Fruit fly (Drosophila melanogaster) whole organism, embryonic: ENCODE data around the gene crol.

Experiments used
- Ada2b ChIP-seq: fragments of 200-800 bp; sonication (Bioruptor generic); IDR thresholded peaks from 2 replicates; pipeline ENCODE4 v1.3.6; 2022; ENCODE audit warnings: missing biosample characterization, missing genetic modification characterization
- Adf1 ChIP-seq: fragments of 200-800 bp; sonication (Bioruptor generic); IDR thresholded peaks from 2 replicates; pipeline ENCODE4 v1.3.6; 2022; ENCODE audit warnings: missing biosample characterization, missing genetic modification characterization
- BEAF-32 ChIP-seq: fragments of 200-800 bp; sonication (Bioruptor generic); optimal IDR thresholded peaks from 3 replicates; lab custom pipeline; 2017; ENCODE audit warnings: missing biosample characterization, missing genetic modification characterization, mild to moderate bottlenecking, moderate library complexity, missing genetic modification reagents
- CG10274 ChIP-seq: fragments of 200-800 bp; sonication (Bioruptor generic); optimal IDR thresholded peaks from 3 replicates; lab custom pipeline; 2017; ENCODE audit warnings: missing biosample characterization, mild to moderate bottlenecking, missing genetic modification characterization
- CG10654 ChIP-seq: fragments of 200-800 bp; sonication (Bioruptor generic); optimal IDR thresholded peaks from 2 replicates; lab custom pipeline; 2016; ENCODE audit warnings: missing biosample characterization, missing genetic modification characterization
- CG12391 ChIP-seq: fragments of 200-800 bp; sonication (Bioruptor generic); optimal IDR thresholded peaks from 3 replicates; lab custom pipeline; 2018; ENCODE audit warnings: missing biosample characterization, mild to moderate bottlenecking, missing genetic modification characterization, moderate library complexity
- CG12769 ChIP-seq: fragments of 200-800 bp; sonication (Bioruptor generic); optimal IDR thresholded peaks from 2 replicates; lab custom pipeline; 2019; ENCODE audit warnings: missing biosample characterization, mild to moderate bottlenecking, missing genetic modification characterization, moderate library complexity
- CG13424 ChIP-seq: fragments of 200-800 bp; sonication (Bioruptor generic); optimal IDR thresholded peaks from 2 replicates; lab custom pipeline; 2019; ENCODE audit warnings: missing biosample characterization, mild to moderate bottlenecking, missing genetic modification characterization, moderate library complexity
- CG13775 ChIP-seq: fragments of 200-800 bp; sonication (Bioruptor generic); optimal IDR thresholded peaks from 3 replicates; lab custom pipeline; 2017; ENCODE audit warnings: missing biosample characterization, mild to moderate bottlenecking, missing genetic modification characterization
- CG15514 ChIP-seq: fragments of 200-800 bp; sonication (Bioruptor generic); optimal IDR thresholded peaks from 3 replicates; lab custom pipeline; 2017; ENCODE audit warnings: missing biosample characterization, missing genetic modification characterization, mild to moderate bottlenecking, moderate library complexity, missing genetic modification reagents
- CG15601 ChIP-seq: fragments of 200-800 bp; sonication (Bioruptor generic); optimal IDR thresholded peaks from 3 replicates; lab custom pipeline; 2019; ENCODE audit warnings: missing biosample characterization, mild to moderate bottlenecking, missing genetic modification characterization, moderate library complexity
- CG18262 ChIP-seq: fragments of 200-800 bp; optimal IDR thresholded peaks from 3 replicates; lab custom pipeline; 2019; ENCODE audit warnings: missing biosample characterization, mild to moderate bottlenecking, missing genetic modification characterization, moderate library complexity
- CG18764 ChIP-seq: fragments of 200-800 bp; sonication (Bioruptor generic); optimal IDR thresholded peaks from 3 replicates; lab custom pipeline; 2016; ENCODE audit warnings: missing biosample characterization, missing genetic modification characterization
- CG30431 ChIP-seq: fragments of 200-800 bp; sonication (Bioruptor generic); optimal IDR thresholded peaks from 2 replicates; lab custom pipeline; 2017; ENCODE audit warnings: missing biosample characterization, missing genetic modification characterization
- CG3281 ChIP-seq: fragments of 200-800 bp; sonication (Bioruptor generic); optimal IDR thresholded peaks from 3 replicates; lab custom pipeline; 2017; ENCODE audit warnings: missing biosample characterization, mild to moderate bottlenecking, missing genetic modification characterization
- CG34224 ChIP-seq: fragments of 200-800 bp; sonication (Bioruptor generic); IDR thresholded peaks from 3 replicates; pipeline ENCODE4 v1.3.6; 2022; ENCODE audit warnings: missing biosample characterization, missing genetic modification characterization; ENCODE audit not compliant: partially characterized antibody
- CG34422 ChIP-seq: fragments of 200-800 bp; sonication (Bioruptor generic); IDR thresholded peaks from 3 replicates; pipeline ENCODE4 v1.3.6; 2022; ENCODE audit warnings: missing biosample characterization, missing genetic modification characterization
- CG6854 ChIP-seq: fragments of 200-800 bp; sonication (Bioruptor generic); optimal IDR thresholded peaks from 3 replicates; lab custom pipeline; 2017; ENCODE audit warnings: missing biosample characterization, mild to moderate bottlenecking, missing genetic modification characterization
- CG7271 ChIP-seq: fragments of 200-800 bp; sonication (Bioruptor generic); optimal IDR thresholded peaks from 2 replicates; lab custom pipeline; 2018; ENCODE audit warnings: missing biosample characterization, mild to moderate bottlenecking, missing genetic modification characterization, moderate library complexity
- CG7556 ChIP-seq: fragments of 200-800 bp; sonication (Bioruptor generic); optimal IDR thresholded peaks from 2 replicates; lab custom pipeline; 2017; ENCODE audit warnings: missing biosample characterization, mild to moderate bottlenecking, missing genetic modification characterization
- CG9797 ChIP-seq: fragments of 200-800 bp; sonication (Bioruptor generic); optimal IDR thresholded peaks from 3 replicates; lab custom pipeline; 2018; ENCODE audit warnings: missing biosample characterization, mild to moderate bottlenecking, missing genetic modification characterization
- CoRest ChIP-seq: fragments of 200-800 bp; sonication (Bioruptor generic); optimal IDR thresholded peaks from 3 replicates; lab custom pipeline; 2018; ENCODE audit warnings: missing biosample characterization, mild to moderate bottlenecking, missing genetic modification characterization, moderate library complexity
- Dll ChIP-seq: fragments of 200-800 bp; sonication (Bioruptor generic); IDR thresholded peaks from 4 replicates; pipeline ENCODE4 v1.3.6; 2022; ENCODE audit warnings: missing biosample characterization, missing genetic modification characterization; ENCODE audit not compliant: partially characterized antibody
- Drgx ChIP-seq: fragments of 200-800 bp; sonication (Bioruptor generic); IDR thresholded peaks from 2 replicates; pipeline ENCODE4 v1.3.6; 2022; ENCODE audit warnings: missing biosample characterization, missing genetic modification characterization
- Hmr ChIP-seq: fragments of 200-800 bp; sonication (Bioruptor generic); optimal IDR thresholded peaks from 3 replicates; lab custom pipeline; 2017; ENCODE audit warnings: mild to moderate bottlenecking, missing biosample characterization, missing genetic modification reagents, missing genetic modification characterization
- Med ChIP-seq: fragments of 200-800 bp; sonication (Bioruptor generic); peaks from one replicate; lab custom pipeline; 2016; ENCODE audit warnings: missing biosample characterization, missing genetic modification characterization, mild to moderate bottlenecking, inconsistent platforms, moderate library complexity
- Sry-δ ChIP-seq: fragments of 200-800 bp; sonication (Bioruptor generic); optimal IDR thresholded peaks from 2 replicates; lab custom pipeline; 2016; ENCODE audit warnings: missing biosample characterization, missing genetic modification characterization
- Stat92E ChIP-seq, 3 experiments: fragments of >200 bp in 2 of 3; fragments of 200-800 bp in 1 of 3; sonication (Bioruptor generic) in 1 of 3; optimal IDR thresholded peaks; 2 replicates each; lab custom pipeline; 2017 to 2019; ENCODE audit warnings: missing biosample characterization in 3 of 3, missing genetic modification characterization in 3 of 3, mild to moderate bottlenecking in 1 of 3, moderate library complexity in 1 of 3
- Trl ChIP-seq, 3 experiments: fragments of >200 bp in 2 of 3; fragments of 200-800 bp in 1 of 3; sonication (Bioruptor generic) in 1 of 3; optimal IDR thresholded peaks; 2 replicates in 1 of 3; 3 replicates in 2 of 3; lab custom pipeline; 2016 to 2017; ENCODE audit warnings: missing biosample characterization in 1 of 3, missing genetic modification characterization in 1 of 3
- Xrp1 ChIP-seq: fragments of 200-800 bp; sonication (Bioruptor generic); IDR thresholded peaks from 2 replicates; pipeline ENCODE4 v1.3.6; 2022; ENCODE audit warnings: missing biosample characterization, missing genetic modification characterization
- ato ChIP-seq: fragments of 200-800 bp; sonication (Bioruptor generic); IDR thresholded peaks from 2 replicates; pipeline ENCODE4 v1.3.6; 2022; ENCODE audit warnings: missing biosample characterization, missing genetic modification characterization; ENCODE audit not compliant: partially characterized antibody
- crc ChIP-seq: fragments of 200-800 bp; sonication (Bioruptor generic); optimal IDR thresholded peaks from 2 replicates; lab custom pipeline; 2016; ENCODE audit warnings: missing biosample characterization, missing genetic modification characterization
- cwo ChIP-seq: fragments of 200-800 bp; sonication (Bioruptor generic); optimal IDR thresholded peaks from 3 replicates; lab custom pipeline; 2017; ENCODE audit warnings: missing biosample characterization, missing genetic modification characterization, mild to moderate bottlenecking, moderate library complexity, missing genetic modification reagents
- dan ChIP-seq: fragments of 200-800 bp; sonication (Bioruptor generic); IDR thresholded peaks from 2 replicates; pipeline ENCODE4 v1.3.6; 2022; ENCODE audit warnings: missing biosample characterization, missing genetic modification characterization
- gfzf ChIP-seq: fragments of 200-800 bp; sonication (Bioruptor generic); optimal IDR thresholded peaks from 2 replicates; lab custom pipeline; 2016; ENCODE audit warnings: missing biosample characterization, mild to moderate bottlenecking, missing genetic modification characterization, moderate library complexity
- gsb-n ChIP-seq: fragments of 200-800 bp; sonication (Bioruptor generic); optimal IDR thresholded peaks from 3 replicates; lab custom pipeline; 2018; ENCODE audit warnings: missing biosample characterization, mild to moderate bottlenecking, missing genetic modification characterization
- ind ChIP-seq: fragments of 200-800 bp; sonication (Bioruptor generic); optimal IDR thresholded peaks from 3 replicates; lab custom pipeline; 2016; ENCODE audit warnings: missing biosample characterization, missing genetic modification characterization
- otp ChIP-seq: fragments of 200-800 bp; sonication (Bioruptor generic); IDR thresholded peaks from 3 replicates; pipeline ENCODE4, ENCODE4 v1.3.6; 2022; ENCODE audit warnings: missing biosample characterization, missing genetic modification characterization
- pnt ChIP-seq: fragments of 200-800 bp; sonication (Bioruptor generic); optimal IDR thresholded peaks from 3 replicates; lab custom pipeline; 2016; ENCODE audit warnings: missing biosample characterization, missing genetic modification characterization
- prd ChIP-seq, 3 experiments: fragments of >200 bp in 2 of 3; fragments of 200-800 bp in 1 of 3; sonication (Bioruptor generic) in 1 of 3; optimal IDR thresholded peaks in 2 of 3; IDR thresholded peaks in 1 of 3; 2 replicates in 2 of 3; 3 replicates in 1 of 3; pipeline versions ENCODE4 v1.3.6 to Lab custom; 2017 to 2022; ENCODE audit warnings: missing biosample characterization in 1 of 3, missing genetic modification characterization in 1 of 3
- pzg ChIP-seq: fragments of 200-800 bp; sonication (Bioruptor generic); optimal IDR thresholded peaks from 3 replicates; lab custom pipeline; 2018; ENCODE audit warnings: missing biosample characterization, mild to moderate bottlenecking, missing genetic modification characterization, moderate library complexity
- row ChIP-seq: fragments of 200-800 bp; sonication (Bioruptor generic); IDR thresholded peaks from 3 replicates; pipeline ENCODE4 v1.3.6; 2022; ENCODE audit warnings: missing biosample characterization, missing genetic modification characterization
- sens ChIP-seq: fragments of 200-800 bp; sonication (Bioruptor generic); peaks from one replicate; lab custom pipeline; 2016; ENCODE audit warnings: missing biosample characterization, missing genetic modification characterization
- sisA ChIP-seq: fragments of 200-800 bp; sonication (Bioruptor generic); IDR thresholded peaks from 2 replicates; pipeline ENCODE4 v1.3.6; 2022; ENCODE audit warnings: missing biosample characterization, missing genetic modification characterization
- slbo ChIP-seq: fragments of 200-800 bp; sonication (Bioruptor generic); IDR thresholded peaks from 2 replicates; pipeline ENCODE4 v1.3.6; 2022; ENCODE audit warnings: missing biosample characterization, missing genetic modification characterization
- sug ChIP-seq: fragments of 200-800 bp; optimal IDR thresholded peaks from 2 replicates; lab custom pipeline; 2019; ENCODE audit warnings: missing biosample characterization, mild to moderate bottlenecking, missing genetic modification characterization, moderate library complexity
- unpg ChIP-seq: fragments of 200-800 bp; sonication (Bioruptor generic); optimal IDR thresholded peaks from 3 replicates; lab custom pipeline; 2018; ENCODE audit warnings: missing biosample characterization, mild to moderate bottlenecking, missing genetic modification characterization, moderate library complexity
- zen ChIP-seq: fragments of 200-800 bp; sonication (Bioruptor generic); optimal IDR thresholded peaks from 3 replicates; lab custom pipeline; 2018; ENCODE audit warnings: missing biosample characterization, mild to moderate bottlenecking, missing genetic modification characterization, moderate library complexity

The crol gene

DNA sequence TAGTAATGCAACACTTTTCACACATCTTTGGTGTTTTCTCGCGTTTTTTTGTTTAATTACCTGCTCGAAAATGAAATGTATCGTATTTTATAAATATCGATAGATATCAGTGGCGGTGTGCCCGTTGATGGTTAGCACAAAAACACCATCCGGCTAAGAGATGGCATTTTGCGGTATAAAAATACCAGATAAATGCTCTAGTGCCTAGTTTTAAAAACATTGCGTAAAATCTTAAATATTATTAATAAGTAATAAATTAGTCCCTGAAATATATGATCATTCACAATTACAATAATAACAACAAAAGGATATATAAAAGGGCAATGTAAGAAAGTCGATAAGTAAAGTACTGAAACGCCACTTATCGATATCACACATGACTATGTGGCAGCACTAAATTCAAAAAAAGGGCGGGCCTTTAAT lies 4.4 kb upstream of the crol start, which contains the start of gene CycY (continued):
- TF ChIP-seq row (GFP tag; lab: Robert Waterston, UW), result peak; percentile 24; the same call in 1 of the 3 replicates
- TF ChIP-seq gsb-n (tag; lab: Kevin White, UChicago), result peak; percentile 38
- peak; percentile 59 for TF ChIP-seq Sry-δ (GFP tag; lab: Kevin White, UChicago)
- 0 out of 2 replicates have a peak, but pooled peaks have one; percentile 5 for TF ChIP-seq Xrp1 (GFP tag; lab: Robert Waterston, UW)
- TF ChIP-seq Drgx (GFP tag; lab: Robert Waterston, UW), result no peak
- TF ChIP-seq unpg (GFP tag; lab: Kevin White, UChicago), result peak; percentile 8
- no peak for TF ChIP-seq CG34422 (GFP tag; lab: Robert Waterston, UW)
- TF ChIP-seq zen, result peak; percentile 67
- TF ChIP-seq dan, result no peak
- peak; percentile 86 for TF ChIP-seq Adf1 (GFP tag; lab: Robert Waterston, UW)
- TF ChIP-seq Dll (GFP tag; lab: Robert Waterston, UW), result peak; percentile 84
- no peak for TF ChIP-seq CG10274 (GFP tag; lab: Kevin White, UChicago)
- TF ChIP-seq CG6854 (GFP tag; lab: Kevin White, UChicago), result no peak
- TF ChIP-seq Hmr (GFP tag; lab: Kevin White, UChicago), result peak; percentile 62
- TF ChIP-seq crc, result no peak
- no peak for TF ChIP-seq ind (GFP tag; lab: Kevin White, UChicago)
- TF ChIP-seq CG30431 (GFP tag; lab: Kevin White, UChicago), result no peak
- TF ChIP-seq CG15514 (GFP tag; lab: Kevin White, UChicago), result peak; percentile 39
- TF ChIP-seq prd (optimal IDR thresholded peaks at IDR 0.05; lab: Kevin White, UChicago), result no peak
- 0 out of 3 replicates have a peak, but pooled peaks have one; percentile 20 for TF ChIP-seq prd (GFP tag; IDR thresholded peaks at IDR 0.05; lab: Robert Waterston, UW)
- TF ChIP-seq CG13424, result peak; percentile 14
- no peak for TF ChIP-seq pnt (GFP tag; lab: Kevin White, UChicago)
- peak in 1 of 3 experiments; percentile 6 for TF ChIP-seq Stat92E (GFP tag; optimal IDR thresholded peaks at IDR 0.05; lab: Kevin White, UChicago)
- no peak for TF ChIP-seq CG12769
- TF ChIP-seq CG12391, result peak; percentile 80
- peak; percentile 36 for TF ChIP-seq CG18262 (tag; lab: Kevin White, UChicago)
- no peak for TF ChIP-seq CG18764 (GFP tag; lab: Kevin White, UChicago)
- TF ChIP-seq CG13775 (GFP tag; lab: Kevin White, UChicago), result peak; percentile 21
- no peak for TF ChIP-seq otp (GFP tag; lab: Robert Waterston, UW)
- TF ChIP-seq cwo (GFP tag; lab: Kevin White, UChicago), result no peak
- TF ChIP-seq CG7556, result no peak
- no peak for TF ChIP-seq CG7271
- TF ChIP-seq CG3281 (GFP tag; lab: Kevin White, UChicago), result no peak
- TF ChIP-seq gfzf (GFP tag; lab: Kevin White, UChicago), result peak; percentile 81
- no peak for TF ChIP-seq sisA
- no peak; the same call in 1 of the 2 replicates for TF ChIP-seq slbo (GFP tag; lab: Robert Waterston, UW)
- TF ChIP-seq Trl (optimal IDR thresholded peaks at IDR 0.05; lab: Kevin White, UChicago), result no peak
- no peak for TF ChIP-seq Trl (GFP tag; optimal IDR thresholded peaks at IDR 0.05; lab: Kevin White, UChicago)
- peak; percentile 80 for TF ChIP-seq sens (GFP tag; lab: Kevin White, UChicago)
- peak; percentile 79 for TF ChIP-seq BEAF-32 (GFP tag; lab: Kevin White, UChicago)
- TF ChIP-seq Ada2b (GFP tag; lab: Robert Waterston, UW), result no peak
- 0 out of 2 replicates have a peak, but pooled peaks have one; percentile 35 for TF ChIP-seq ato (GFP tag; lab: Robert Waterston, UW)
- TF ChIP-seq sug, result no peak
- TF ChIP-seq CoRest (tag; lab: Kevin White, UChicago), result peak; percentile 30
- TF ChIP-seq CG34224 (GFP tag; lab: Robert Waterston, UW), result peak; percentile 74; the same call in 2 of the 3 replicates
- TF ChIP-seq CG15601, result peak; percentile 35
- peak; percentile 80 for TF ChIP-seq Med
- TF ChIP-seq pzg (GFP tag; lab: Kevin White, UChicago), result peak; percentile 82
- no peak for TF ChIP-seq CG10654 (GFP tag; lab: Kevin White, UChicago)
- peak; percentile 88 for TF ChIP-seq CG9797 (GFP tag; lab: Kevin White, UChicago)
